Fruit fly (Drosophila melanogaster) whole organism, prepupa: ENCODE results near the gene CG32425.

ENCODE experiments used
- Blimp-1 ChIP-seq: fragments of 200-800 bp; sonication (Bioruptor generic); optimal IDR thresholded peaks from 3 replicates; lab custom pipeline; 2017; ENCODE audit warnings: missing biosample characterization, missing genetic modification characterization, mild to moderate bottlenecking, moderate library complexity, missing genetic modification reagents
- CG10631 ChIP-seq: fragments of 200-800 bp; sonication (Bioruptor generic); optimal IDR thresholded peaks from 2 replicates; lab custom pipeline; 2016; ENCODE audit warnings: missing biosample characterization, missing genetic modification characterization
- CG10669 ChIP-seq: fragments of 200-800 bp; sonication (Bioruptor generic); optimal IDR thresholded peaks from 3 replicates; lab custom pipeline; 2018; ENCODE audit warnings: missing biosample characterization, mild to moderate bottlenecking, missing genetic modification characterization, moderate library complexity
- CG11294 ChIP-seq: fragments of 200-800 bp; sonication (Bioruptor generic); IDR thresholded peaks from 2 replicates; pipeline ENCODE4 v1.3.6; 2022; ENCODE audit warnings: missing biosample characterization, missing genetic modification characterization
- CG11902 ChIP-seq: fragments of 200-800 bp; sonication (Bioruptor generic); optimal IDR thresholded peaks from 3 replicates; lab custom pipeline; 2016; ENCODE audit warnings: missing biosample characterization, missing genetic modification characterization
- CG15336 ChIP-seq: fragments of 200-800 bp; sonication (Bioruptor generic); IDR thresholded peaks from 2 replicates; pipeline ENCODE4 v1.3.6; 2022; ENCODE audit warnings: missing biosample characterization, missing genetic modification characterization
- CG16779 ChIP-seq: fragments of 200-800 bp; sonication (Bioruptor generic); optimal IDR thresholded peaks from 3 replicates; lab custom pipeline; 2017; ENCODE audit warnings: missing biosample characterization, mild to moderate bottlenecking, missing genetic modification characterization
- CG3032 ChIP-seq: fragments of 200-800 bp; optimal IDR thresholded peaks from 2 replicates; lab custom pipeline; 2019; ENCODE audit warnings: missing biosample characterization, mild to moderate bottlenecking, missing genetic modification characterization, moderate library complexity
- CG31627 ChIP-seq: fragments of 200-800 bp; sonication (Bioruptor generic); optimal IDR thresholded peaks from 3 replicates; lab custom pipeline; 2016; ENCODE audit warnings: missing biosample characterization, missing genetic modification characterization
- CG32006 ChIP-seq: fragments of 200-800 bp; sonication (Bioruptor generic); optimal IDR thresholded peaks from 3 replicates; lab custom pipeline; 2017; ENCODE audit warnings: missing biosample characterization, mild to moderate bottlenecking, missing genetic modification characterization
- CG3919 ChIP-seq: fragments of 200-800 bp; sonication (Bioruptor generic); optimal IDR thresholded peaks from 3 replicates; lab custom pipeline; 2016; ENCODE audit warnings: missing biosample characterization, missing genetic modification characterization
- CG4318 ChIP-seq: fragments of 200-800 bp; sonication (Bioruptor generic); optimal IDR thresholded peaks from 3 replicates; lab custom pipeline; 2017; ENCODE audit warnings: missing biosample characterization, mild to moderate bottlenecking, missing genetic modification characterization
- CG6163 ChIP-seq: fragments of 200-800 bp; sonication (Bioruptor generic); IDR thresholded peaks from 3 replicates; pipeline ENCODE4 v1.3.6; 2022; ENCODE audit warnings: missing biosample characterization, missing genetic modification characterization
- CG6276 ChIP-seq: fragments of 200-800 bp; sonication (Bioruptor generic); optimal IDR thresholded peaks from 2 replicates; lab custom pipeline; 2017; ENCODE audit warnings: missing biosample characterization, mild to moderate bottlenecking, missing genetic modification characterization
- CG6792 ChIP-seq: fragments of 200-800 bp; sonication (Bioruptor generic); optimal IDR thresholded peaks from 3 replicates; lab custom pipeline; 2016; ENCODE audit warnings: missing biosample characterization, missing genetic modification characterization
- CG6808 ChIP-seq: fragments of 200-800 bp; sonication (Bioruptor generic); optimal IDR thresholded peaks from 3 replicates; lab custom pipeline; 2017; ENCODE audit warnings: missing biosample characterization, missing genetic modification characterization, mild to moderate bottlenecking, moderate library complexity, missing genetic modification reagents
- CG6854 ChIP-seq: fragments of 200-800 bp; sonication (Bioruptor generic); optimal IDR thresholded peaks from 2 replicates; lab custom pipeline; 2017; ENCODE audit warnings: missing biosample characterization, mild to moderate bottlenecking, missing genetic modification characterization
- CG7368 ChIP-seq: fragments of 200-800 bp; sonication (Bioruptor generic); optimal IDR thresholded peaks from 3 replicates; lab custom pipeline; 2016; ENCODE audit warnings: missing biosample characterization, missing genetic modification characterization
- CG8119 ChIP-seq: fragments of 200-800 bp; sonication (Bioruptor generic); IDR thresholded peaks from 3 replicates; pipeline ENCODE4 v1.3.6; 2022; ENCODE audit warnings: missing biosample characterization, missing genetic modification characterization
- CG8319 ChIP-seq: fragments of 200-800 bp; sonication (Bioruptor generic); optimal IDR thresholded peaks from 3 replicates; lab custom pipeline; 2016; ENCODE audit warnings: missing biosample characterization, missing genetic modification characterization
- CG8632 ChIP-seq: fragments of 200-800 bp; sonication (Bioruptor generic); optimal IDR thresholded peaks from 3 replicates; lab custom pipeline; 2016; ENCODE audit warnings: missing biosample characterization, missing genetic modification characterization
- CG9139 ChIP-seq: fragments of 200-800 bp; sonication (Bioruptor generic); optimal IDR thresholded peaks from 3 replicates; lab custom pipeline; 2017; ENCODE audit warnings: missing biosample characterization, mild to moderate bottlenecking, missing genetic modification characterization
- Eip75B ChIP-seq: fragments of 200-800 bp; sonication (Bioruptor generic); optimal IDR thresholded peaks from 3 replicates; lab custom pipeline; 2016; ENCODE audit warnings: missing biosample characterization, missing genetic modification characterization
- Eip78C ChIP-seq: fragments of 200-800 bp; sonication (Bioruptor generic); peaks from one replicate; lab custom pipeline; 2016; ENCODE audit warnings: missing biosample characterization, missing genetic modification characterization
- Ets21C ChIP-seq: fragments of 200-800 bp; sonication (Bioruptor generic); optimal IDR thresholded peaks from 3 replicates; lab custom pipeline; 2016; ENCODE audit warnings: missing biosample characterization, missing genetic modification characterization
- Ets96B ChIP-seq: fragments of 200-800 bp; optimal IDR thresholded peaks from 2 replicates; lab custom pipeline; 2019; ENCODE audit warnings: missing biosample characterization, mild to moderate bottlenecking, missing genetic modification characterization, moderate library complexity
- Hr4 ChIP-seq: fragments of 200-800 bp; sonication (Bioruptor generic); optimal IDR thresholded peaks from 3 replicates; lab custom pipeline; 2016; ENCODE audit warnings: missing biosample characterization, missing genetic modification characterization
- Lpt ChIP-seq: fragments of 200-800 bp; sonication (Bioruptor generic); optimal IDR thresholded peaks from 3 replicates; lab custom pipeline; 2016; ENCODE audit warnings: missing biosample characterization, missing genetic modification characterization
- OdsH ChIP-seq: fragments of 200-800 bp; sonication (Bioruptor generic); optimal IDR thresholded peaks from 3 replicates; lab custom pipeline; 2016; ENCODE audit warnings: missing biosample characterization, missing genetic modification characterization
- Sox14 ChIP-seq: fragments of 200-800 bp; sonication (Bioruptor generic); optimal IDR thresholded peaks from 3 replicates; lab custom pipeline; 2016; ENCODE audit warnings: missing biosample characterization, missing genetic modification characterization
- Sox15 ChIP-seq: fragments of 200-800 bp; sonication (Bioruptor generic); optimal IDR thresholded peaks from 3 replicates; lab custom pipeline; 2016; ENCODE audit warnings: missing biosample characterization, missing genetic modification characterization
- acj6 ChIP-seq: fragments of 200-800 bp; sonication (Bioruptor generic); optimal IDR thresholded peaks from 3 replicates; lab custom pipeline; 2016; ENCODE audit warnings: missing biosample characterization, missing genetic modification characterization
- cyc ChIP-seq: fragments of 200-800 bp; sonication (Bioruptor generic); optimal IDR thresholded peaks from 3 replicates; lab custom pipeline; 2016; ENCODE audit warnings: missing biosample characterization, missing genetic modification characterization
- dac ChIP-seq: fragments of 200-800 bp; sonication (Bioruptor generic); optimal IDR thresholded peaks from 2 replicates; lab custom pipeline; 2017; ENCODE audit warnings: missing biosample characterization, mild to moderate bottlenecking, missing genetic modification characterization
- dsx ChIP-seq: fragments of 200-800 bp; optimal IDR thresholded peaks from 3 replicates; lab custom pipeline; 2019; ENCODE audit warnings: missing biosample characterization, mild to moderate bottlenecking, missing genetic modification characterization, moderate library complexity; ENCODE audit not compliant: poor library complexity, severe bottlenecking
- eg ChIP-seq: fragments of 200-800 bp; sonication (Bioruptor generic); IDR thresholded peaks from 3 replicates; pipeline ENCODE4 v1.3.6; 2022; ENCODE audit warnings: missing biosample characterization, missing genetic modification characterization
- fd85E ChIP-seq: fragments of 200-800 bp; sonication (Bioruptor generic); optimal IDR thresholded peaks from 3 replicates; lab custom pipeline; 2016; ENCODE audit warnings: missing biosample characterization, missing genetic modification characterization
- fkh ChIP-seq: fragments of 200-800 bp; sonication (Bioruptor generic); optimal IDR thresholded peaks from 3 replicates; lab custom pipeline; 2017; ENCODE audit warnings: missing biosample characterization, mild to moderate bottlenecking, missing genetic modification characterization, moderate library complexity
- lz ChIP-seq: fragments of 200-800 bp; sonication (Bioruptor generic); optimal IDR thresholded peaks from 3 replicates; lab custom pipeline; 2016; ENCODE audit warnings: missing biosample characterization, missing genetic modification characterization
- net ChIP-seq: fragments of 200-800 bp; sonication (Bioruptor generic); optimal IDR thresholded peaks from 3 replicates; lab custom pipeline; 2016; ENCODE audit warnings: missing biosample characterization, missing genetic modification characterization
- pdm3 ChIP-seq: fragments of 200-800 bp; sonication (Bioruptor generic); optimal IDR thresholded peaks from 3 replicates; lab custom pipeline; 2016; ENCODE audit warnings: missing biosample characterization, missing genetic modification characterization
- spab ChIP-seq: fragments of 200-800 bp; sonication (Bioruptor generic); optimal IDR thresholded peaks from 2 replicates; lab custom pipeline; 2017; ENCODE audit warnings: missing biosample characterization, mild to moderate bottlenecking, missing genetic modification characterization, missing genetic modification reagents
- ss ChIP-seq, 2 experiments: fragments of 200-800 bp; sonication (Bioruptor generic); optimal IDR thresholded peaks; 2 replicates in 1 of 2; 3 replicates in 1 of 2; lab custom pipeline; 2017 to 2018; ENCODE audit warnings: mild to moderate bottlenecking in 2 of 2, missing biosample characterization in 2 of 2, missing genetic modification characterization in 2 of 2, moderate library complexity in 1 of 2
- svp ChIP-seq: fragments of 200-800 bp; sonication (Bioruptor generic); peaks from one replicate; lab custom pipeline; 2016; ENCODE audit warnings: missing biosample characterization, missing genetic modification characterization
- topi ChIP-seq: fragments of 200-800 bp; sonication (Bioruptor generic); optimal IDR thresholded peaks from 3 replicates; lab custom pipeline; 2016; ENCODE audit warnings: missing biosample characterization, missing genetic modification characterization
- vri ChIP-seq: fragments of 200-800 bp; sonication (Bioruptor generic); optimal IDR thresholded peaks from 3 replicates; lab custom pipeline; 2016; ENCODE audit warnings: missing biosample characterization, mild to moderate bottlenecking, missing genetic modification characterization

CG32425 gene

dm6 chr3L:20539116-20539990 lies 42.2 kb downstream of the CG32425 start (continued):
- no peak for TF ChIP-seq spab (GFP tag; lab: Kevin White, UChicago)

DNA sequence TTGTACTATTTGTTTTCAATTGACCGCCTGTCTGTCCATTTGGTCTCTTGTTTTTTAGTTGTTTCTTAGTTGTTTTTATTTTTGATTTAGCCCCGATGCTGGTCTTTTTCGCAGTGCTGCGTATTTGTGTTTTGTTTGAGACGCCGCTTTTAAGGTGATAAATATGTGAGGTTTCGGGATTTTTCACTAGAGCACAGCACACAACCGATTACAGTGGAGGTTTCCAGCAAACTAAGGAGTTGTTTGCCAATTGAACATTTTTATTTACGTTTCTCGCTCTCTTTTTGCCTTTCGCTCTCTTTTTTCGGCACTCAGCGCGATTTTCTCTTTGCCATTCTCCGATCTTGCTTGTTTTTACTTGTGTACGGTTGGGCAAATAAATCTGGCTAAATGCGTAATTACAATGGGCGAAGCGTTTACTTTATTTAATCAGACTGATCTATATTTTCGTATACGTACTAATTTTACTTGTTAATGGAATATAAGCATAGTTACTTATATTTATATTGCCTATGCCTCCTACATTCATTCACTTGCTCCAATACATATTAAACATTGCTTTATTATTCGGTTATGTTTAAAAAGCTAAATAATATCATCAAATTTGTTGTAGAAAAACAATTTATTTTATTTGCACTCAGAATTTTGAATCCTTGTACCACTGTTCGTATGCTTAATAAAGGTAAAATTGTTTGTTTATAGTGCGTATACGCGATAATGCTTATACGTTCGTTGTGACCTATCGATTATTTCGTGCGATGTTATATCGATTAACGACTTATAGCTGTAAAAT lies 43.3 kb downstream of the CG32425 start, which contains the start of gene Rcd2:
TSS of gene Rcd2 (minus strand) at position 236 of the 793 bp plus-strand sequence.
- TF ChIP-seq fkh (GFP tag; lab: Kevin White, UChicago) (peak; percentile 94), CG16779 (tag; lab: Kevin White, UChicago) (peak; percentile 84), CG6792 (GFP tag; lab: Kevin White, UChicago) (peak; percentile 66), Ets21C (GFP tag; lab: Kevin White, UChicago) (peak; percentile 51), CG7368 (GFP tag; lab: Kevin White, UChicago) (peak; percentile 55), CG4318 (peak; percentile 65), topi (peak; percentile 85), Sox15 (GFP tag; lab: Kevin White, UChicago) (peak; percentile 26), CG10669 (GFP tag; lab: Kevin White, UChicago) (peak; percentile 70), Sox14 (GFP tag; lab: Kevin White, UChicago) (peak; percentile 78), lz (GFP tag; lab: Kevin White, UChicago) (peak; percentile 76), fd85E (peak; percentile 64), Eip75B (GFP tag; lab: Kevin White, UChicago) (peak; percentile 84), cyc (GFP tag; lab: Kevin White, UChicago) (peak; percentile 59), CG11294 (GFP tag; lab: Robert Waterston, UW) (peak; percentile 51), CG6854 (GFP tag; lab: Kevin White, UChicago) (peak; percentile 6), dsx (GFP tag; lab: Kevin White, UChicago) (peak; percentile 76), CG31627 (GFP tag; lab: Kevin White, UChicago) (peak; percentile 43), CG15336 (GFP tag; lab: Robert Waterston, UW) (peak; percentile 90), vri (GFP tag; lab: Kevin White, UChicago) (peak; percentile 69), svp (GFP tag; lab: Kevin White, UChicago) (peak; percentile 94), Blimp-1 (GFP tag; lab: Kevin White, UChicago) (peak; percentile 49), CG8119 (peak; percentile 89), dac (GFP tag; lab: Kevin White, UChicago) (no peak), CG32006 (GFP tag; lab: Kevin White, UChicago) (peak; percentile 86), CG6276 (GFP tag; lab: Kevin White, UChicago) (peak; percentile 86), Ets96B (tag; lab: Kevin White, UChicago) (peak; percentile 81), acj6 (peak; percentile 79), eg (peak; percentile 79), CG8319 (peak; percentile 75), CG6163 (GFP tag; lab: Robert Waterston, UW) (peak; percentile 75; the same call in 2 of the 3 replicates), spab (GFP tag; lab: Kevin White, UChicago) (peak; percentile 53), Eip78C (GFP tag; lab: Kevin White, UChicago) (peak; percentile 93), CG3032 (peak; percentile 65), net (GFP tag; lab: Kevin White, UChicago) (peak; percentile 87), pdm3 (GFP tag; lab: Kevin White, UChicago) (peak; percentile 74), CG11902 (peak; percentile 31), CG9139 (peak; percentile 62), ss (GFP tag; optimal IDR thresholded peaks at IDR 0.05; lab: Kevin White, UChicago) (peak; percentile 52 to 82), OdsH (peak; percentile 80), Hr4 (peak; percentile 87), Lpt (GFP tag; lab: Kevin White, UChicago) (peak; percentile 62), CG8632 (peak; percentile 85), CG3919 (peak; percentile 83), CG6808 (GFP tag; lab: Kevin White, UChicago) (peak; percentile 61), CG10631 (GFP tag; lab: Kevin White, UChicago) (peak; percentile 71)
